Worm (Caenorhabditis elegans) whole organism, L2 larva: ENCODE data around the gene dsb-2.

Experiments
- C34F6.9 ChIP-seq: fragments of 150-350 bp; optimal IDR thresholded peaks from 2 replicates; lab custom pipeline; 2014; ENCODE audit warnings: missing biosample characterization, missing genetic modification characterization
- F13H6.1 ChIP-seq: sonication (generic microtip); optimal IDR thresholded peaks from 2 replicates; lab custom pipeline; 2016; ENCODE audit warnings: missing genetic modification characterization, missing compliant biosample characterization
- ZK546.5 ChIP-seq: sonication (generic microtip); optimal IDR thresholded peaks from 2 replicates; lab custom pipeline; 2017; ENCODE audit warnings: missing biosample characterization, missing genetic modification characterization
- ama-1 ChIP-seq: fragments of 150-350 bp; optimal IDR thresholded peaks from 2 replicates; lab custom pipeline; 2018; ENCODE audit warnings: inconsistent platforms
- ceh-82 ChIP-seq: fragments of 150-350 bp; optimal IDR thresholded peaks from 2 replicates; lab custom pipeline; 2014; ENCODE audit warnings: missing biosample characterization, missing genetic modification characterization
- crh-2 ChIP-seq: sonication (generic microtip); optimal IDR thresholded peaks from 2 replicates; lab custom pipeline; 2017; ENCODE audit warnings: missing biosample characterization, missing genetic modification characterization
- egl-27 ChIP-seq: sonication (generic microtip); optimal IDR thresholded peaks from 3 replicates; lab custom pipeline; 2017; ENCODE audit warnings: missing biosample characterization, missing genetic modification reagents, missing genetic modification characterization
- elt-1 ChIP-seq: fragments of 150-350 bp; optimal IDR thresholded peaks from 2 replicates; lab custom pipeline; 2014; ENCODE audit warnings: missing biosample characterization, missing genetic modification characterization
- fos-1 ChIP-seq: fragments of 150-350 bp; optimal IDR thresholded peaks from 2 replicates; lab custom pipeline; 2014; ENCODE audit warnings: missing biosample characterization, missing genetic modification characterization
- lin-11 ChIP-seq: fragments of 150-350 bp; sonication (generic microtip); optimal IDR thresholded peaks from 2 replicates; lab custom pipeline; 2014; ENCODE audit warnings: missing biosample characterization, missing genetic modification characterization, inconsistent platforms, mixed read lengths
- lin-13 ChIP-seq: fragments of 150-350 bp; optimal IDR thresholded peaks from 2 replicates; lab custom pipeline; 2014; ENCODE audit warnings: missing biosample characterization, missing genetic modification reagents, missing genetic modification characterization
- lsy-2 ChIP-seq, 2 experiments: fragments of 150-350 bp in 1 of 2; sonication (generic microtip) in 1 of 2; optimal IDR thresholded peaks; 2 replicates each; lab custom pipeline; 2014 to 2017; ENCODE audit warnings: missing biosample characterization in 2 of 2, missing genetic modification characterization in 2 of 2
- mab-5 ChIP-seq: fragments of 150-350 bp; optimal IDR thresholded peaks from 2 replicates; lab custom pipeline; 2014; ENCODE audit warnings: missing biosample characterization, missing genetic modification characterization
- mbf-1 ChIP-seq: sonication (generic microtip); optimal IDR thresholded peaks from 2 replicates; lab custom pipeline; 2017; ENCODE audit warnings: missing biosample characterization, missing genetic modification characterization
- mdl-1 ChIP-seq, 2 experiments: fragments of 150-350 bp in 1 of 2; sonication (generic microtip) in 1 of 2; optimal IDR thresholded peaks; 2 replicates each; lab custom pipeline; 2017; ENCODE audit warnings: missing biosample characterization in 2 of 2, missing genetic modification characterization in 2 of 2
- nhr-10 ChIP-seq: sonication (generic microtip); optimal IDR thresholded peaks from 2 replicates; lab custom pipeline; 2017; ENCODE audit warnings: missing biosample characterization, missing genetic modification characterization
- nhr-11 ChIP-seq: fragments of 150-350 bp; optimal IDR thresholded peaks from 2 replicates; lab custom pipeline; 2014; ENCODE audit warnings: missing biosample characterization, missing genetic modification characterization
- nhr-129 ChIP-seq: fragments of 150-350 bp; optimal IDR thresholded peaks from 2 replicates; lab custom pipeline; 2014; ENCODE audit warnings: missing biosample characterization, missing genetic modification characterization
- nhr-21 ChIP-seq: fragments of 150-350 bp; optimal IDR thresholded peaks from 2 replicates; lab custom pipeline; 2014; ENCODE audit warnings: missing biosample characterization, missing genetic modification characterization
- nhr-23 ChIP-seq: fragments of 150-350 bp; optimal IDR thresholded peaks from 2 replicates; lab custom pipeline; 2014; ENCODE audit warnings: missing biosample characterization, missing genetic modification reagents, missing genetic modification characterization
- nhr-25 ChIP-seq: fragments of 150-350 bp; sonication (generic microtip); optimal IDR thresholded peaks from 3 replicates; lab custom pipeline; 2014; ENCODE audit warnings: missing biosample characterization, missing genetic modification characterization
- nhr-6 ChIP-seq: fragments of 150-350 bp; optimal IDR thresholded peaks from 2 replicates; lab custom pipeline; 2014; ENCODE audit warnings: missing biosample characterization, missing genetic modification characterization
- nhr-77 ChIP-seq: fragments of 150-350 bp; optimal IDR thresholded peaks from 2 replicates; lab custom pipeline; 2014; ENCODE audit warnings: missing biosample characterization, missing genetic modification characterization
- peb-1 ChIP-seq: fragments of 150-350 bp; optimal IDR thresholded peaks from 2 replicates; lab custom pipeline; 2014; ENCODE audit warnings: missing biosample characterization, missing genetic modification characterization
- skn-1 ChIP-seq: sonication (generic microtip); optimal IDR thresholded peaks from 2 replicates; lab custom pipeline; 2017; ENCODE audit warnings: missing biosample characterization, missing genetic modification characterization
- sma-3 ChIP-seq: sonication (generic microtip); optimal IDR thresholded peaks from 2 replicates; lab custom pipeline; 2016; ENCODE audit warnings: missing genetic modification reagents, missing genetic modification characterization, missing compliant biosample characterization
- sma-9 ChIP-seq, 2 experiments: fragments of 150-350 bp in 1 of 2; sonication (generic microtip) in 1 of 2; optimal IDR thresholded peaks; 2 replicates each; lab custom pipeline; 2014 to 2016; ENCODE audit warnings: missing genetic modification characterization in 2 of 2, mild to moderate bottlenecking in 1 of 2, missing biosample characterization in 1 of 2, missing compliant biosample characterization in 1 of 2, missing genetic modification reagents in 1 of 2, moderate library complexity in 1 of 2
- snpc-4 ChIP-seq: fragments of 150-350 bp; optimal IDR thresholded peaks from 2 replicates; lab custom pipeline; 2014; ENCODE audit warnings: missing biosample characterization, missing genetic modification characterization
- unc-39 ChIP-seq: fragments of 150-350 bp; optimal IDR thresholded peaks from 2 replicates; lab custom pipeline; 2014; ENCODE audit warnings: missing biosample characterization, missing genetic modification characterization
- unc-55 ChIP-seq: fragments of 150-350 bp; sonication (generic microtip); optimal IDR thresholded peaks from 3 replicates; lab custom pipeline; 2014; ENCODE audit warnings: missing biosample characterization, missing genetic modification reagents, missing genetic modification characterization
- unc-62 ChIP-seq: fragments of 150-350 bp; optimal IDR thresholded peaks from 2 replicates; lab custom pipeline; 2014; ENCODE audit warnings: missing biosample characterization, missing genetic modification reagents, missing genetic modification characterization
- zag-1 ChIP-seq: fragments of 150-350 bp; optimal IDR thresholded peaks from 2 replicates; lab custom pipeline; 2014; ENCODE audit warnings: missing biosample characterization, missing genetic modification characterization
- ztf-1 ChIP-seq: fragments of 200-800 bp; sonication (Bioruptor generic); conservative IDR thresholded peaks from 2 replicates; pipeline ENCODE4 v1.3.6; 2022; ENCODE audit warnings: missing genetic modification characterization, missing compliant biosample characterization
- ztf-11 ChIP-seq: sonication (generic microtip); optimal IDR thresholded peaks from 2 replicates; lab custom pipeline; 2017; ENCODE audit warnings: missing biosample characterization, missing genetic modification characterization
- ztf-4 ChIP-seq: fragments of 150-350 bp; optimal IDR thresholded peaks from 2 replicates; lab custom pipeline; 2014; ENCODE audit warnings: missing biosample characterization, missing genetic modification characterization

Gene dsb-2

DNA sequence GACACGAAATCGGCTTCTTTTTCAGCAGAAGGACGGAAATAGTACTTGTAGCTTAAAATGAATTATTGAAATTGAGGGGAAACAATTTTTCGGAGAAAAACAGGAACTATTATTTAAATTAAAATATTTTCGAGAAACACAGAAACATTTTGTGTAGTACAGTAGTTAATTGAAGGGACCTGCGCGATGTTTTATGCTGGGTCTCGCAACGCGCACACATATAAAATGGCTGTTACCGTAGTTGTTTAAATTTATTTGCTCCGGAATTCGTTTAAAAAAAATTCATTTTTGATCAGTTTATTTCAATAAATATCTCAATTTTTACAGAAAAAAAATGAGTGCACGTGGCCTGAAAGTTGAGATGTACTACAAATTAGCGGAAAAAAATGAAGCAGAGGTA lies at the start of gene dsb-2:
dsb-2 (plus strand) TSS at position 328 of the 400 bp plus-strand sequence.
- TF ChIP-seq ama-1 (lab: Kevin White, UChicago): no peak
- TF ChIP-seq nhr-129 (tag; lab: Kevin White, UChicago): no peak
- no peak for TF ChIP-seq ztf-4 (tag; lab: Kevin White, UChicago)
- no peak for TF ChIP-seq elt-1 (tag; lab: Kevin White, UChicago)
- no peak for TF ChIP-seq nhr-11 (tag; lab: Kevin White, UChicago)
- no peak for TF ChIP-seq nhr-77

DNA sequence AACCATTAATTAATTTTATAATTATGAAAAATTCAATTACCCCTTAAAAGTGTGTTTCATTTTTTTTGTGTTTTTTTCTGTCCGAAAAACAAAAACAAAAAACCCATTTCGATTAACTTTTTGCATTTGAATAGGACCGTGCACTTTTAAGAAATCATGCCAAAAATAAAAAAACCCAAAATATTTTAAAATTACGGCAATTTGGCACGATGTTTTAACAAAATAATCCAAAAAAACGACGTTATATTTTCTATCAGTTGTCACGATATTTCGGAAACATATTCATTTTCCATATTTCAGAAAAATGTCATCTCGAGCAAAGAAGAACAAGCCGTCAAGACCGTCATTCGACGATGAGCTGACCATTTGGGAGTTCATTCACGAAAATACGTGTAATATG lies 49.2 kb upstream of the dsb-2 start, which contains the start of gene tebp-1:
tebp-1 (plus strand) TSS at position 301 of the 400 bp plus-strand sequence.
- TF ChIP-seq unc-55: no peak
- no peak for TF ChIP-seq sma-3
- no peak for TF ChIP-seq ztf-11 (tag; lab: Kevin White, UChicago)
- no peak for TF ChIP-seq nhr-25 (tag; lab: Kevin White, UChicago)
- TF ChIP-seq peb-1 (tag; lab: Kevin White, UChicago): no peak
- TF ChIP-seq ztf-1: no peak
- TF ChIP-seq nhr-21 (tag; lab: Kevin White, UChicago): no peak
- no peak for TF ChIP-seq mab-5 (tag; lab: Kevin White, UChicago)
- TF ChIP-seq egl-27 (tag; lab: Kevin White, UChicago): no peak
- TF ChIP-seq lin-13: no peak

DNA sequence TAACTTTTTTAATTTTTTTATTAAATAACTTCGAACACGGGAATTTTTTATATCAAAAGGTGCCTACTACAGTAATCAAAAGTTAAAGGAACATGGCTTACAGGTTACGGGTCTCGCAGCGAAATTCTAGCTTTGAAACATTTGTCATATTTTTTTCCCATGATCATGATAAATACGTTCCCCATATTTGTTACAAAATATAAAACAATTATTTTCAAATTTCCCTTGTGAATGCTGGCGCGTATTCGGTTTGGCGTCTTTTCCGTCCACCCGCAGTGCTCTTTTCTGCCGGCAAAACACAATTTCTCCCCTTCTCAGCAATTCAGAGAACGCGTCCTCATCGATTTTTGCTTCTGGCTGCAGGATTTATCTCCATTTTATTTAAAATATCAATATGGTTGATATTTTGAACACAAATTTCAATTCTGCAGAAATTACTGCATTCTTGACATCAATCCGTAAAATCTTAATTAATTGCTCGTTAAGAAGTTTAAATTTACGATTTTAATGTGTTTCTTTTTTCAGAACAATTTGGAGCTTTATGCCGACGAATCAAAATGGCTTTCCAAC lies 45.6 kb upstream of the dsb-2 start, which contains the start of gene imb-2:
imb-2 (plus strand) TSS at position 520 of the 570 bp plus-strand sequence.
- TF ChIP-seq unc-39 (tag; lab: Kevin White, UChicago): no peak
- TF ChIP-seq mbf-1 (tag; lab: Kevin White, UChicago): no peak
- peak; percentile 23 to 88 for TF ChIP-seq lsy-2 (tag; optimal IDR thresholded peaks at IDR 0.05; lab: Kevin White, UChicago)
- TF ChIP-seq ama-1 (lab: Kevin White, UChicago): no peak
- TF ChIP-seq mab-5 (tag; lab: Kevin White, UChicago): peak; percentile 43
- peak; percentile 60 for TF ChIP-seq crh-2 (tag; lab: Kevin White, UChicago)
- TF ChIP-seq nhr-129 (tag; lab: Kevin White, UChicago): peak; percentile 44
- TF ChIP-seq F13H6.1 (tag; lab: Kevin White, UChicago): no peak
- TF ChIP-seq unc-62 (GFP tag; lab: Kevin White, UChicago): no peak
- peak; percentile 18 for TF ChIP-seq fos-1 (tag; lab: Kevin White, UChicago)
- TF ChIP-seq ceh-82 (tag; lab: Kevin White, UChicago): no peak
- no peak for TF ChIP-seq ztf-11 (tag; lab: Kevin White, UChicago)
- TF ChIP-seq nhr-11 (tag; lab: Kevin White, UChicago): no peak
- TF ChIP-seq nhr-25 (tag; lab: Kevin White, UChicago): no peak
- TF ChIP-seq zag-1 (tag; lab: Kevin White, UChicago): peak; percentile 45
- peak; percentile 80 for TF ChIP-seq unc-55
- TF ChIP-seq lin-11 (tag; lab: Kevin White, UChicago): peak; percentile 66
- TF ChIP-seq C34F6.9 (tag; lab: Kevin White, UChicago): peak; percentile 68
- TF ChIP-seq snpc-4 (tag; lab: Kevin White, UChicago): peak; percentile 6

DNA sequence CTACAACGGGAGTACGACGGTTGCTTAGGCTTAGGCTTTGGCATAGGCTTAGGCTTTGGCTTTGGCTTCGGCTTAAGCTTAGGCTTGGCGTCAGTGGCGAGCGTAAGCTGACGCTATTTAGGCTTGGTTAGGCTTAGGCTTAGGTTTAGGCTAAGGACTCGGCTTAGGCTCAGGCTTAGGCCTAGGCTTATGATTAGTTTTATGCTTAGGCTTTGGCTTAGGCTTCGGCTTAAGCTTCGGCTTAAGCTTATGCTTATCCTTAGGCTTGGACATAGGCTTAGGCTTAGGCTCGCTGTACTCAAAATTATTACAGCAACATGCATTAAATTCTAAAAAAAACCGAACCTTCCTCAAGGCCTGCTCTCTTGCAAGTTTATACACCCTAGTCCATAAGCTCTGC lies 36.3 kb upstream of the dsb-2 start:
- TF ChIP-seq ceh-82 (tag; lab: Kevin White, UChicago) (no peak), elt-1 (tag; lab: Kevin White, UChicago) (no peak), nhr-21 (tag; lab: Kevin White, UChicago) (no peak), nhr-10 (no peak), ZK546.5 (no peak), nhr-6 (tag; lab: Kevin White, UChicago) (no peak), unc-55 (no peak), nhr-129 (tag; lab: Kevin White, UChicago) (no peak), nhr-77 (no peak), lin-11 (tag; lab: Kevin White, UChicago) (no peak), mab-5 (tag; lab: Kevin White, UChicago) (no peak), unc-62 (GFP tag; lab: Kevin White, UChicago) (no peak), skn-1 (tag; lab: Kevin White, UChicago) (no peak), unc-39 (tag; lab: Kevin White, UChicago) (no peak), mdl-1 (tag; optimal IDR thresholded peaks at IDR 0.05; lab: Kevin White, UChicago) (no peak), C34F6.9 (tag; lab: Kevin White, UChicago) (no peak), nhr-23 (tag; lab: Kevin White, UChicago) (no peak), snpc-4 (tag; lab: Kevin White, UChicago) (no peak), sma-9 (GFP tag; optimal IDR thresholded peaks at IDR 0.05; lab: Kevin White, UChicago) (no peak), sma-9 (tag; optimal IDR thresholded peaks at IDR 0.05; lab: Kevin White, UChicago) (no peak)
- TF ChIP-seq, all 48 proteins: peak for 0
